Fruit fly (Drosophila melanogaster): ENCODE results near the gene CG7215.

The CG7215 gene

dm6 chr3R:18153698-18154097, 13.4 kb downstream of the CG7215 start:
- TF ChIP-seq Snoo (tag; optimal IDR thresholded peaks at IDR 0.05) (no peak), CG4496 (GFP tag; IDR thresholded peaks at IDR 0.05) (0 out of 3 replicates have a peak, but pooled peaks have one; percentile 33)

DNA sequence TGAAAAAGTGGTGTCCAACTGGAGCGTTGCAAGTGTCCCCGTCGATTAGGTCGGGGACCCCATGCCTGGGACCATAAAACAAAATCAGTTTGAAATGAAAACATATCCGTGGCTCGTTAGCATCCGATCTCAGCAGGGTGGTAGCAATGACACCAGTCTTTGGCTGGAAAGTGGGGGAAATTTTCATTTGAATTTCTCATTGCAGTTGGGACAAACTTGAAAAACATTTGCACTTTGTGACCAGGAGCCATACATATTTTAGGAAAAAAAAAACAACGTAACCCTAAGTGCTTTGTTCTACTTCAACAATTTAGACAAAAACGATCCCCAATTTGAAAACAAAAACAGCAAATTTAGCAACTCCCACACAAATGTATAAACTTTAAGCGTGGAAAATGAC, 15.3 kb downstream of the CG7215 start, which contains the start of gene CG14316:
Gene CG14316 (plus strand): TSS at position 301 of the 400 bp plus-strand sequence.
- TF ChIP-seq EcR (GFP tag; optimal IDR thresholded peaks at IDR 0.05) (no peak), CG15710 (tag; optimal IDR thresholded peaks at IDR 0.05) (no peak)

- peak; percentile 21 for TF ChIP-seq CG17806 (tag; optimal IDR thresholded peaks at IDR 0.05)
- peak; percentile 50 for TF ChIP-seq CG15710 (tag; optimal IDR thresholded peaks at IDR 0.05)
- no peak for TF ChIP-seq CG32121 (GFP tag; IDR thresholded peaks at IDR 0.05)
- peak; percentile 44 for TF ChIP-seq CG8159 (tag; optimal IDR thresholded peaks at IDR 0.05)
- TF ChIP-seq gl (tag; optimal IDR thresholded peaks at IDR 0.05), result peak; percentile 60
- no peak for TF ChIP-seq fd96Ca (GFP tag; IDR thresholded peaks at IDR 0.05)
- no peak for TF ChIP-seq CG10348 (GFP tag; IDR thresholded peaks at IDR 0.05)
- TF ChIP-seq CG4496 (GFP tag; IDR thresholded peaks at IDR 0.05), result peak; percentile 69; the same call in 2 of the 3 replicates
- peak; percentile 21 for TF ChIP-seq EcR (GFP tag; optimal IDR thresholded peaks at IDR 0.05)
- TF ChIP-seq Pif1A (GFP tag; optimal IDR thresholded peaks at IDR 0.05), result no peak
- TF ChIP-seq Pif1B (GFP tag; optimal IDR thresholded peaks at IDR 0.05), result peak; percentile 18
- TF ChIP-seq CG34367 (tag; optimal IDR thresholded peaks at IDR 0.05), result peak; percentile 9
- TF ChIP-seq CG14655 (GFP tag; optimal IDR thresholded peaks at IDR 0.05), result peak; percentile 5
- TF ChIP-seq rn (GFP tag; IDR thresholded peaks at IDR 0.05), result no peak
- TF ChIP-seq CG13204 (GFP tag; optimal IDR thresholded peaks at IDR 0.05), result peak; percentile 76
- TF ChIP-seq Ets98B (GFP tag; IDR thresholded peaks at IDR 0.05), result no peak
Measured at dm6 chr3R:18146629-18147028, 20.4 kb downstream of the CG7215 start.

dm6 chr3R:18144853-18145252, 22.2 kb downstream of the CG7215 start:
- TF ChIP-seq CG12605 (GFP tag; IDR thresholded peaks at IDR 0.05), result no peak
- no peak for TF ChIP-seq Ets98B (GFP tag; IDR thresholded peaks at IDR 0.05)

DNA sequence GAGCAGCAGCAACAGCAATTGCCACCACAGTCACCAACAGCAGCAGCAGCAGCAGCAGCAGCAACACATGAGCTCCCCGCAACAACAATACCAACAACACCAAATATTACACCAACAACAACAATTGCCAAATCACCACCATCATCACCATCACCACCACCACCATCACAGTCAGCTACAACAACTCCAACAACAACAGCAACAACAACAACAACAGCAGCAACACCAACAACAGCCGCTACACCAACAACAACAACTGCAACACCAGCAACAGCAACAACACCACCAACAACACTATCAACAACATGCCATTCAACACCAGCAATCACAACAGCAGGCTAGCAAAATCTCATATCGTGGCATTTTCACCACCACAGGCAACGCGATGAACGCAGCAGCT, 36.4 kb downstream of the CG7215 start:
- no peak for TF ChIP-seq Snoo (tag; optimal IDR thresholded peaks at IDR 0.05)
- no peak for TF ChIP-seq Pif1A (GFP tag; optimal IDR thresholded peaks at IDR 0.05)
- TF ChIP-seq CG15710 (tag; optimal IDR thresholded peaks at IDR 0.05), result no peak

DNA sequence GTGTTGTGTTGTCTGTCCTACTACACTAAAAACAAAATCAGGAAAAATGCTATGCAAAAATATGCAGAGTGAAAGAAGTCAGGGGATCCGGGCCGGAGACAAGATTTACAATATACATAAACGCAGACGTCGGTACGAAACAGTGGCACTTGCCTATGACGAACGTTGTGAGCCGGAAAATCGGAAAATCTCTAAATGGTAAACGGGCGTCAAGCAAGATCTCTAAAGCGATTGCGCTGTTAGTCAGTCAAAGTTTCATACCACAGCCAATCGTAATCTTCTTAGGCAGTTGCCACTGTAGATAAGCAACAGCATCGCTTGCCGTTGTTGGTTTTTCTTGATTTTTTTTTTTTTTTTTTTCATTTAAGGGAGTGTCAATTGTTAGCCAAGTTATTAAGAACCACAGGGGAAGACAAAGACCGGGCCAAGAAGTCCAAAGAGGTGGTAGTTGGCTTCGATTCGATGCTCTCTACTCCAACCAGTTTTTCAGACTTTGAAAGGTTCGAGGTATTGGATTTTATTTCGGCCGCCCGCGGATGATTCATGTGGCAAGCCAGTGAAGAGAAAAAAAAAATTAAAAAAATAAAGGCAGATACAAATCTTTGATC, 41.9 kb downstream of the CG7215 start:
- TF ChIP-seq D1 (tag; optimal IDR thresholded peaks at IDR 0.05) (no peak), Pif1B (GFP tag; optimal IDR thresholded peaks at IDR 0.05) (peak; percentile 78), CG9948 (tag; optimal IDR thresholded peaks at IDR 0.05) (peak; percentile 74), CG12605 (GFP tag; IDR thresholded peaks at IDR 0.05) (peak; percentile 69), CG4496 (GFP tag; IDR thresholded peaks at IDR 0.05) (peak; percentile 94), CG8159 (tag; optimal IDR thresholded peaks at IDR 0.05) (peak; percentile 84), CG15710 (tag; optimal IDR thresholded peaks at IDR 0.05) (peak; percentile 86), Ets98B (GFP tag; IDR thresholded peaks at IDR 0.05) (peak; percentile 88), CG32121 (GFP tag; IDR thresholded peaks at IDR 0.05) (peak; percentile 87), fd96Ca (GFP tag; IDR thresholded peaks at IDR 0.05) (peak; percentile 94), rn (GFP tag; IDR thresholded peaks at IDR 0.05) (peak; percentile 85), CG8301 (tag; optimal IDR thresholded peaks at IDR 0.05) (peak; percentile 61), EcR (GFP tag; optimal IDR thresholded peaks at IDR 0.05) (no peak), CG10348 (GFP tag; IDR thresholded peaks at IDR 0.05) (peak; percentile 47; the same call in 1 of the 2 replicates), CG13204 (GFP tag; optimal IDR thresholded peaks at IDR 0.05) (peak; percentile 61), Pif1A (GFP tag; optimal IDR thresholded peaks at IDR 0.05) (peak; percentile 78), CG34367 (tag; optimal IDR thresholded peaks at IDR 0.05) (peak; percentile 69), CG14655 (GFP tag; optimal IDR thresholded peaks at IDR 0.05) (peak; percentile 77), gl (tag; optimal IDR thresholded peaks at IDR 0.05) (peak; percentile 87), Snoo (tag; optimal IDR thresholded peaks at IDR 0.05) (no peak), CG17806 (tag; optimal IDR thresholded peaks at IDR 0.05) (peak; percentile 78)

DNA sequence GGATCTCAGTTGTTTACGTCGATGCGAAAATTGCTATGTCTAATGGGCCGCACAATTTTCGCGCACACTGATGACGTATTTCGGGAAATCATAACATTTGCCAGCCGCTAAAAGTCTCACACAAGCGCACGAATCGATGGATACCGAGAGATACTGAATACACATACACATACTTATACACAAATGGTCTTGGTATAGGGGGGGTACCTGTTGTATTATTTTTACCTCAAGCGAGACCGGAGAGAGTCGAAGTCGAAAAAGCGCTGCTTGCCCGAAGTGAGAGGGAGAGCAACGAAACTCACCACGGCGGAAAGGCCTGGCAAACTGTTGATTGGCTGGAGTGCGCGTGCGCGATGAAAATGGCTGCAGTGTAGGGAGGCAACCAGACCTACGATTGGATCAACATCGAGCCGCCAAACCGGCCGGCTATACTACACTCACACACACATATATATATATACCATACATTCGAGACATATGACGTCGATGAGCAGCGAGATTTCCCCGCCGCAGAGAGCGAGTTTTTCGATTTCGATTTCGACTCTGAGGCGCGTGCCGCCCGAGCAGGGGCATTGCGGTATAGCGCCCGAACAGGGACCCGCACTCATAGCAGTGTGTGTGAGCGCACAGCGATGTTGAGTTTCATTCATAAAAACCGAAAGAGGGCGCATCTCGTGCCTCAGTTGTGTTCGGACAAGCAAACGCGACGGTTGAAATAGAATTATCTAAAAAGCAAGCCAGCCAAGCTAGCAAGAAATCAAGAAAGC, 45.5 kb downstream of the CG7215 start:
- TF ChIP-seq CG15710 (tag; optimal IDR thresholded peaks at IDR 0.05) (no peak), Ets98B (GFP tag; IDR thresholded peaks at IDR 0.05) (no peak), rn (GFP tag; IDR thresholded peaks at IDR 0.05) (no peak), Snoo (tag; optimal IDR thresholded peaks at IDR 0.05) (no peak), CG4496 (GFP tag; IDR thresholded peaks at IDR 0.05) (0 out of 3 replicates have a peak, but pooled peaks have one; percentile 18), Pif1B (GFP tag; optimal IDR thresholded peaks at IDR 0.05) (no peak), CG8159 (tag; optimal IDR thresholded peaks at IDR 0.05) (no peak), CG13204 (GFP tag; optimal IDR thresholded peaks at IDR 0.05) (peak; percentile 89), Pif1A (GFP tag; optimal IDR thresholded peaks at IDR 0.05) (peak; percentile 5), CG9948 (tag; optimal IDR thresholded peaks at IDR 0.05) (no peak), EcR (GFP tag; optimal IDR thresholded peaks at IDR 0.05) (peak; percentile 26), CG17806 (tag; optimal IDR thresholded peaks at IDR 0.05) (no peak), gl (tag; optimal IDR thresholded peaks at IDR 0.05) (no peak), CG32121 (GFP tag; IDR thresholded peaks at IDR 0.05) (peak; percentile 40; the same call in 1 of the 2 replicates), fd96Ca (GFP tag; IDR thresholded peaks at IDR 0.05) (0 out of 3 replicates have a peak, but pooled peaks have one; percentile 41), CG12605 (GFP tag; IDR thresholded peaks at IDR 0.05) (peak; percentile 38), CG10348 (GFP tag; IDR thresholded peaks at IDR 0.05) (no peak), D1 (tag; optimal IDR thresholded peaks at IDR 0.05) (no peak), CG8301 (tag; optimal IDR thresholded peaks at IDR 0.05) (no peak)
